Worm (Caenorhabditis elegans) whole organism, dauer: ENCODE results near the gene C46F2.1.

ENCODE experiments used
- unc-62 ChIP-seq: sonication (generic microtip); optimal IDR thresholded peaks from 2 replicates; lab custom pipeline; 2017; ENCODE audit warnings: missing biosample characterization, missing genetic modification reagents, missing genetic modification characterization

The C46F2.1 gene

ce11 chrX:8117827-8118317, 40.0 kb downstream of the C46F2.1 start:
- no peak for TF ChIP-seq unc-62 (GFP tag; lab: Kevin White, UChicago)

ce11 chrX:8120281-8120680, 42.4 kb downstream of the C46F2.1 start:
- TF ChIP-seq unc-62 (GFP tag; lab: Kevin White, UChicago) = no peak

ce11 chrX:8123194-8123593, 45.3 kb downstream of the C46F2.1 start, which contains the start of gene C02B8.12:
Gene C02B8.12 (minus strand): TSS chrX:8123368.
- TF ChIP-seq unc-62 (GFP tag; lab: Kevin White, UChicago) = no peak

- TF ChIP-seq unc-62 (GFP tag; lab: Kevin White, UChicago) = no peak
These were observed 51.7 kb downstream of the C46F2.1 start, which contains the start of gene frpr-1 for ce11 chrX:8129543-8129942. Gene frpr-1 (minus strand): TSS chrX:8129643.
